Worm (Caenorhabditis elegans) whole organism, mixed stage, embryonic: ENCODE results near the gene egal-1.

Source experiments
- blmp-1 ChIP-seq: fragments of 150-350 bp; optimal IDR thresholded peaks from 2 replicates; lab custom pipeline; 2014; ENCODE audit warnings: missing biosample characterization, missing genetic modification characterization
- elt-3 ChIP-seq: fragments of 150-350 bp; optimal IDR thresholded peaks from 2 replicates; lab custom pipeline; 2014; ENCODE audit warnings: missing biosample characterization, missing genetic modification characterization
- ham-2 ChIP-seq: fragments of 200-800 bp; sonication (Bioruptor generic); optimal IDR thresholded peaks from 2 replicates; lab custom pipeline; 2018; ENCODE audit warnings: mild to moderate bottlenecking, missing genetic modification characterization, missing compliant biosample characterization
- hlh-1 ChIP-seq: fragments of 150-350 bp; optimal IDR thresholded peaks from 2 replicates; lab custom pipeline; 2014; ENCODE audit warnings: missing biosample characterization, missing genetic modification reagents, missing genetic modification characterization
- lin-13 ChIP-seq: fragments of 150-350 bp; optimal IDR thresholded peaks from 2 replicates; lab custom pipeline; 2014; ENCODE audit warnings: missing biosample characterization, missing genetic modification characterization
- lsy-2 ChIP-seq: fragments of 150-350 bp; optimal IDR thresholded peaks from 2 replicates; lab custom pipeline; 2014; ENCODE audit warnings: missing biosample characterization, missing genetic modification characterization
- nhr-28 ChIP-seq: fragments of 150-350 bp; optimal IDR thresholded peaks from 2 replicates; lab custom pipeline; 2014; ENCODE audit warnings: missing biosample characterization, missing genetic modification characterization
- nhr-76 ChIP-seq: sonication (generic microtip); optimal IDR thresholded peaks from 2 replicates; lab custom pipeline; 2017; ENCODE audit warnings: missing biosample characterization, missing genetic modification characterization
- pha-4 ChIP-seq: fragments of 150-350 bp; optimal IDR thresholded peaks from 2 replicates; lab custom pipeline; 2018; ENCODE audit warnings: missing biosample characterization, missing genetic modification reagents, missing genetic modification characterization
- snpc-4 ChIP-seq: fragments of 150-350 bp; optimal IDR thresholded peaks from 2 replicates; lab custom pipeline; 2014; ENCODE audit warnings: missing biosample characterization, missing genetic modification characterization
- unc-39 ChIP-seq: fragments of 150-350 bp; optimal IDR thresholded peaks from 2 replicates; lab custom pipeline; 2014; ENCODE audit warnings: missing biosample characterization, missing genetic modification characterization
- ztf-11 ChIP-seq: fragments of 150-350 bp; optimal IDR thresholded peaks from 2 replicates; lab custom pipeline; 2014; ENCODE audit warnings: missing biosample characterization, missing genetic modification characterization

- no peak for TF ChIP-seq elt-3 (tag; lab: Kevin White, UChicago)
- TF ChIP-seq hlh-1, result no peak
- TF ChIP-seq lin-13, result no peak
- TF ChIP-seq blmp-1 (tag; lab: Kevin White, UChicago), result no peak
- TF ChIP-seq pha-4 (tag; lab: Kevin White, UChicago), result no peak
- TF ChIP-seq nhr-28 (tag; lab: Kevin White, UChicago), result no peak
- TF ChIP-seq unc-39 (tag; lab: Kevin White, UChicago), result no peak
- no peak for TF ChIP-seq ztf-11 (tag; lab: Kevin White, UChicago)
- TF ChIP-seq nhr-76, result no peak
- TF ChIP-seq snpc-4, result no peak
- no peak for TF ChIP-seq lsy-2
- TF ChIP-seq ham-2 (GFP tag; lab: Kevin White, UChicago), result no peak
Measured at ce11 chrIV:5865818-5866217, 41.2 kb downstream of the egal-1 start, which contains the start of gene spe-27.
